Worm (Caenorhabditis elegans): Measurements from ENCODE around the gene mrpl-49.
A peak's percentile ranks its signal among the peaks of the same experiment; 100 is the strongest.

mrpl-49 gene

ce11 chrV:12725893-12726292 is 2.5 kb upstream of the mrpl-49 start, which contains the start of gene R11D1.12:
TSS of gene R11D1.12 (minus strand) at chrV:12725993.
- no peak for TF ChIP-seq mdl-1 (tag; optimal IDR thresholded peaks at IDR 0.05)
- no peak for TF ChIP-seq ZK546.5 (tag; optimal IDR thresholded peaks at IDR 0.05)
- TF ChIP-seq nhr-67 (tag; optimal IDR thresholded peaks at IDR 0.05), result no peak
- TF ChIP-seq jun-1 (tag; optimal IDR thresholded peaks at IDR 0.05), result no peak
- TF ChIP-seq nhr-77 (tag; optimal IDR thresholded peaks at IDR 0.05), result no peak
- no peak for TF ChIP-seq egl-5 (tag; optimal IDR thresholded peaks at IDR 0.05)
- TF ChIP-seq nhr-76 (tag; optimal IDR thresholded peaks at IDR 0.05), result no peak
- TF ChIP-seq skn-1 (tag; optimal IDR thresholded peaks at IDR 0.05), result no peak
- no peak for TF ChIP-seq egl-27 (tag; optimal IDR thresholded peaks at IDR 0.05)
- TF ChIP-seq lin-39 (tag; optimal IDR thresholded peaks at IDR 0.05), result no peak
- TF ChIP-seq fkh-2 (tag; optimal IDR thresholded peaks at IDR 0.05), result no peak
- TF ChIP-seq nhr-23 (tag; optimal IDR thresholded peaks at IDR 0.05), result no peak
- TF ChIP-seq fos-1 (tag; optimal IDR thresholded peaks at IDR 0.05), result no peak
- TF ChIP-seq mml-1 (tag; optimal IDR thresholded peaks at IDR 0.05), result no peak
- no peak for TF ChIP-seq snpc-4 (tag; optimal IDR thresholded peaks at IDR 0.05)
- TF ChIP-seq hmg-11 (tag; optimal IDR thresholded peaks at IDR 0.05), result no peak
- no peak for TF ChIP-seq pha-4 (tag; optimal IDR thresholded peaks at IDR 0.05)
- no peak for TF ChIP-seq ceh-82 (tag; optimal IDR thresholded peaks at IDR 0.05)

DNA sequence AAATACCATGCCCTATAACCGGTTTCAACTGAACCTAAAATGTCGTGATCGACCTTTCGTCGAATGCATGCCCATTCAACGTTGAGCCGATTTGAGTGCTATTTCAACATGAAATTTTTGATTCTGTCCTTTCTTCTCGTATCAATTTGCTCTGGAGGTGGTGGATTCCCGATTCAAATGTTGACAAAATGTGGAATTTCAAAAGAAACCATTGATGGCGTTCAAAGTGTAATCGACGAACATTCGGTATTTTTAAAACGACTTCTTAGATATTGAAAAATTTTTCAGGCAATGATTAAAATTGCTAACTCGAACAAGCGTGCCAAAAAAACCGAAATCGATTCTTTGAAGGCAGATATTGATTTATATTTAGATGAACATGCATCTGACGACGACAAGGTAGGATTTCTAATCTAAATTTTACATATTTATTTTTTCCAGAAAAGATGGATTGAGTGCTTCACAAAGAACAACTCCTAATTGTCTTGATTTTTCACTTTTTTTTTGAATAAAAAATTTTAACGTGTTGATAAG is 1.3 kb upstream of the mrpl-49 start, which contains the start of gene R11D1.13:
Gene R11D1.13 (plus strand): TSS at position 51 of the 534 bp plus-strand sequence.
- TF ChIP-seq unc-39 (tag; optimal IDR thresholded peaks at IDR 0.05), result no peak
- TF ChIP-seq zag-1 (tag; optimal IDR thresholded peaks at IDR 0.05), result no peak
- no peak for TF ChIP-seq mdl-1 (tag; optimal IDR thresholded peaks at IDR 0.05)
- no peak for TF ChIP-seq fos-1 (tag; optimal IDR thresholded peaks at IDR 0.05)
- no peak for TF ChIP-seq ceh-16 (tag; optimal IDR thresholded peaks at IDR 0.05)

- TF ChIP-seq skn-1 (tag; optimal IDR thresholded peaks at IDR 0.05) (no peak), ama-1 (optimal IDR thresholded peaks at IDR 0.05) (no peak), elt-3 (tag; optimal IDR thresholded peaks at IDR 0.05) (no peak), nhr-23 (tag; optimal IDR thresholded peaks at IDR 0.05) (no peak), mml-1 (tag; optimal IDR thresholded peaks at IDR 0.05) (no peak), daf-12 (tag; optimal IDR thresholded peaks at IDR 0.05) (no peak)
Measured at ce11 chrV:12729220-12729619, 789 bp downstream of the mrpl-49 start, which contains the start of gene R11D1.10. TSS of gene R11D1.10 (plus strand) at chrV:12729520.

ce11 chrV:12732734-12733133 is 4.3 kb downstream of the mrpl-49 start:
- TF ChIP-seq nhr-76 (tag; optimal IDR thresholded peaks at IDR 0.05), result no peak
- TF ChIP-seq pha-4 (tag; optimal IDR thresholded peaks at IDR 0.05), result peak; percentile 23
- peak; percentile 77 for TF ChIP-seq pqm-1 (tag; optimal IDR thresholded peaks at IDR 0.05)
- no peak for TF ChIP-seq elt-3 (tag; optimal IDR thresholded peaks at IDR 0.05)
- peak; percentile 87 for TF ChIP-seq elt-2 (tag; optimal IDR thresholded peaks at IDR 0.05)
- no peak for TF ChIP-seq ceh-16 (tag; optimal IDR thresholded peaks at IDR 0.05)
- no peak for TF ChIP-seq skn-1 (tag; optimal IDR thresholded peaks at IDR 0.05)
- no peak for TF ChIP-seq zag-1 (tag; optimal IDR thresholded peaks at IDR 0.05)

DNA sequence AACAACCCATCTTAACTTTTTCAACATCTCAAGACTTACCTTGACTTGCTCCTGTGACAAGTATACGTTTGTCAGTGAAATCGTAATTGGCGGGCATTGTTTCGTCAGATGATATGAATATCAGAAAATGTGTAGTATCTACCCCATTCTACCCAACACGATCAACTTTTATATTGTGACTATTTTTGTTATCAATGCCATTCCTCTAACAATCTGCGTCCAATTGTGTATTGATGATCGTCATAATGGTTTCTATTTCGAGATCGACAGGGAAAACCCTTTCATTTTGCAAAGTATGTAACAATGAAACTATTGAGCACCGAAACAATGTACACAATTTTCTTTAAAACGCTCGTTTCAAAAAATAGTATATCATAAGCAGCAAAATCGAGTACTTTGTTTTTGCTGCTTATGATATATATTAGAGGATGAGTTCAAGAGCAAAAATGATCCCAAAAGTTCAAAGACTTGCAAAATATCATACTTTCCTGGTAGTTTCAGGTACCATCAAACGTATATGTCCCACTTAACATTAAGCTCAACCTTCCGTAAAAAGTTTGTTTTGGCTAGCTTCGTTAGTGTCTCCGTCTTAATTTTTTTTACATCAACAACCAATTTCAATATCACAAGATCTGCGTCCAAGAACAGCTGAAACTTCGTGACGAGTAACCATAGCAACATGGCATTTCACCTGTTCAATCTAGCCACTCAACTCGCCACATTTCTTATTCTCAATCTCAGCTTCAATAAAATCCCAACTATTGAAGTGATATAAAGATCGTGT is 5.2 kb downstream of the mrpl-49 start, which contains the start of the genes dhs-21 and xbx-9:
Gene dhs-21 (minus strand): TSS at position 181 of the 784 bp plus-strand sequence.
Gene xbx-9 (plus strand): TSS at position 734 of the 784 bp plus-strand sequence.
- TF ChIP-seq snpc-4 (tag; optimal IDR thresholded peaks at IDR 0.05), result no peak
- peak; percentile 79 for TF ChIP-seq elt-2 (tag; optimal IDR thresholded peaks at IDR 0.05)
- TF ChIP-seq lin-15B (tag; optimal IDR thresholded peaks at IDR 0.05), result no peak
- no peak for TF ChIP-seq nhr-11 (tag; optimal IDR thresholded peaks at IDR 0.05)
- no peak for TF ChIP-seq ztf-11 (tag; optimal IDR thresholded peaks at IDR 0.05)
- TF ChIP-seq jun-1 (tag; optimal IDR thresholded peaks at IDR 0.05), result peak; percentile 54
- TF ChIP-seq pqm-1 (tag; optimal IDR thresholded peaks at IDR 0.05), result peak; percentile 86
- TF ChIP-seq hmg-11 (tag; optimal IDR thresholded peaks at IDR 0.05), result no peak
- TF ChIP-seq fkh-2 (tag; optimal IDR thresholded peaks at IDR 0.05), result no peak
- TF ChIP-seq pha-4 (tag; optimal IDR thresholded peaks at IDR 0.05), result peak; percentile 12
- no peak for TF ChIP-seq nfya-1 (tag; optimal IDR thresholded peaks at IDR 0.05; ENCODE audit: insufficient read depth)
- TF ChIP-seq tbx-2 (tag; optimal IDR thresholded peaks at IDR 0.05), result no peak
- no peak for TF ChIP-seq nhr-25 (tag; optimal IDR thresholded peaks at IDR 0.05)
- TF ChIP-seq nhr-76 (tag; optimal IDR thresholded peaks at IDR 0.05), result no peak
- TF ChIP-seq elt-3 (tag; optimal IDR thresholded peaks at IDR 0.05), result peak in 1 of 3 experiments; percentile 26
- no peak for TF ChIP-seq nhr-23 (tag; optimal IDR thresholded peaks at IDR 0.05)
